Fruit fly (Drosophila melanogaster) whole organism, embryonic: ENCODE results near the gene EAChm.
A peak's percentile ranks its signal among the peaks of the same experiment; 100 is the strongest.

Source experiments
- Ada2b ChIP-seq: fragments of 200-800 bp; sonication (Bioruptor generic); IDR thresholded peaks from 2 replicates; pipeline ENCODE4 v1.3.6; 2022; ENCODE audit warnings: missing biosample characterization, missing genetic modification characterization
- Bdp1 ChIP-seq: fragments of 200-800 bp; sonication (Bioruptor generic); optimal IDR thresholded peaks from 3 replicates; lab custom pipeline; 2016; ENCODE audit warnings: missing biosample characterization, missing genetic modification characterization
- Bteb2 ChIP-seq: fragments of 200-800 bp; sonication (Bioruptor generic); optimal IDR thresholded peaks from 2 replicates; lab custom pipeline; 2016; ENCODE audit warnings: missing biosample characterization, missing genetic modification characterization
- CG10147 ChIP-seq: fragments of 200-800 bp; sonication (Bioruptor generic); optimal IDR thresholded peaks from 2 replicates; lab custom pipeline; 2019; ENCODE audit warnings: missing biosample characterization, mild to moderate bottlenecking, missing genetic modification characterization, moderate library complexity
- CG11247 ChIP-seq: fragments of 200-800 bp; sonication (Bioruptor generic); IDR thresholded peaks from 2 replicates; pipeline ENCODE4 v1.3.6; 2022; ENCODE audit warnings: missing biosample characterization, missing genetic modification characterization
- CG12071 ChIP-seq: fragments of 200-800 bp; sonication (Bioruptor generic); optimal IDR thresholded peaks from 3 replicates; lab custom pipeline; 2018; ENCODE audit warnings: missing biosample characterization, mild to moderate bottlenecking, missing genetic modification characterization
- CG12155 ChIP-seq: fragments of 200-800 bp; sonication (Bioruptor generic); optimal IDR thresholded peaks from 3 replicates; lab custom pipeline; 2016; ENCODE audit warnings: missing biosample characterization, missing genetic modification characterization
- CG12219 ChIP-seq: fragments of 200-800 bp; sonication (Bioruptor generic); optimal IDR thresholded peaks from 3 replicates; lab custom pipeline; 2018; ENCODE audit warnings: missing biosample characterization, mild to moderate bottlenecking, missing genetic modification characterization
- CG13123 ChIP-seq: fragments of 200-800 bp; sonication (Bioruptor generic); optimal IDR thresholded peaks from 2 replicates; lab custom pipeline; 2016; ENCODE audit warnings: missing biosample characterization, missing genetic modification characterization
- CG13424 ChIP-seq: fragments of 200-800 bp; sonication (Bioruptor generic); optimal IDR thresholded peaks from 2 replicates; lab custom pipeline; 2019; ENCODE audit warnings: missing biosample characterization, mild to moderate bottlenecking, missing genetic modification characterization, moderate library complexity
- CG15011 ChIP-seq: fragments of 200-800 bp; sonication (Bioruptor generic); optimal IDR thresholded peaks from 3 replicates; lab custom pipeline; 2018; ENCODE audit warnings: missing biosample characterization, mild to moderate bottlenecking, missing genetic modification characterization
- CG15269 ChIP-seq: fragments of 200-800 bp; sonication (Bioruptor generic); optimal IDR thresholded peaks from 2 replicates; lab custom pipeline; 2018; ENCODE audit warnings: missing biosample characterization, mild to moderate bottlenecking, missing genetic modification characterization, moderate library complexity
- CG1603 ChIP-seq: fragments of 200-800 bp; sonication (Bioruptor generic); optimal IDR thresholded peaks from 2 replicates; lab custom pipeline; 2019; ENCODE audit warnings: missing biosample characterization, mild to moderate bottlenecking, missing genetic modification characterization, moderate library complexity
- CG16779 ChIP-seq: fragments of 200-800 bp; sonication (Bioruptor generic); IDR thresholded peaks from 2 replicates; pipeline ENCODE4 v1.3.6; 2022; ENCODE audit warnings: missing biosample characterization, missing genetic modification characterization
- CG17385 ChIP-seq: fragments of 200-800 bp; sonication (Bioruptor generic); optimal IDR thresholded peaks from 3 replicates; lab custom pipeline; 2018; ENCODE audit warnings: missing biosample characterization, mild to moderate bottlenecking, missing genetic modification characterization
- CG17829 ChIP-seq: fragments of 200-800 bp; optimal IDR thresholded peaks from 2 replicates; lab custom pipeline; 2019; ENCODE audit warnings: missing biosample characterization, mild to moderate bottlenecking, missing genetic modification characterization, moderate library complexity
- CG2120 ChIP-seq: fragments of 200-800 bp; sonication (Bioruptor generic); optimal IDR thresholded peaks from 3 replicates; lab custom pipeline; 2016; ENCODE audit warnings: missing biosample characterization, missing genetic modification characterization
- CG32772 ChIP-seq: fragments of 200-800 bp; sonication (Bioruptor generic); IDR thresholded peaks from 2 replicates; pipeline ENCODE4 v1.3.6; 2022; ENCODE audit warnings: missing biosample characterization, missing genetic modification characterization
- CG34224 ChIP-seq: fragments of 200-800 bp; sonication (Bioruptor generic); IDR thresholded peaks from 3 replicates; pipeline ENCODE4 v1.3.6; 2022; ENCODE audit warnings: missing biosample characterization, missing genetic modification characterization; ENCODE audit not compliant: partially characterized antibody
- CG7963 ChIP-seq: fragments of 200-800 bp; sonication (Bioruptor generic); IDR thresholded peaks from 3 replicates; pipeline ENCODE4 v1.3.6; 2022; ENCODE audit warnings: missing biosample characterization, missing genetic modification characterization; ENCODE audit not compliant: partially characterized antibody
- CG8281 ChIP-seq: fragments of 200-800 bp; sonication (Bioruptor generic); optimal IDR thresholded peaks from 2 replicates; lab custom pipeline; 2018; ENCODE audit warnings: missing biosample characterization, mild to moderate bottlenecking, missing genetic modification characterization, moderate library complexity
- D ChIP-seq, 2 experiments: fragments of 200-800 bp in 1 of 2; fragments of >200 bp in 1 of 2; sonication (Bioruptor generic) in 1 of 2; optimal IDR thresholded peaks; 2 replicates in 1 of 2; 3 replicates in 1 of 2; lab custom pipeline; 2017; ENCODE audit warnings: mild to moderate bottlenecking in 1 of 2, missing biosample characterization in 1 of 2, missing genetic modification characterization in 1 of 2, missing genetic modification reagents in 1 of 2
- Dip3 ChIP-seq: fragments of 200-800 bp; sonication (Bioruptor generic); optimal IDR thresholded peaks from 3 replicates; lab custom pipeline; 2016; ENCODE audit warnings: missing biosample characterization, missing genetic modification characterization
- E2f2 ChIP-seq: fragments of 200-800 bp; sonication (Bioruptor generic); IDR thresholded peaks from 2 replicates; pipeline ENCODE4 v1.3.6; 2022; ENCODE audit warnings: missing biosample characterization, missing genetic modification characterization
- Ets97D ChIP-seq: fragments of 200-800 bp; sonication (Bioruptor generic); optimal IDR thresholded peaks from 3 replicates; lab custom pipeline; 2016; ENCODE audit warnings: missing biosample characterization, missing genetic modification characterization
- Fer1 ChIP-seq: fragments of 200-800 bp; sonication (Bioruptor generic); optimal IDR thresholded peaks from 2 replicates; lab custom pipeline; 2017; ENCODE audit warnings: missing biosample characterization, mild to moderate bottlenecking, missing genetic modification characterization
- NC2α ChIP-seq: fragments of 200-800 bp; sonication (Bioruptor generic); optimal IDR thresholded peaks from 2 replicates; lab custom pipeline; 2016; ENCODE audit warnings: missing biosample characterization, missing genetic modification characterization
- Poxn ChIP-seq: fragments of 200-800 bp; sonication (Bioruptor generic); IDR thresholded peaks from 2 replicates; pipeline ENCODE4 v1.3.6; 2022; ENCODE audit warnings: missing biosample characterization, missing genetic modification characterization
- Rx ChIP-seq: fragments of 200-800 bp; sonication (Bioruptor generic); IDR thresholded peaks from 2 replicates; pipeline ENCODE4 v1.3.6; 2022; ENCODE audit warnings: missing biosample characterization, missing genetic modification characterization
- Sry-δ ChIP-seq: fragments of 200-800 bp; sonication (Bioruptor generic); optimal IDR thresholded peaks from 2 replicates; lab custom pipeline; 2016; ENCODE audit warnings: missing biosample characterization, missing genetic modification characterization
- bsh ChIP-seq, 2 experiments: fragments of 200-800 bp; sonication (Bioruptor generic); optimal IDR thresholded peaks; 2 replicates each; lab custom pipeline; 2017 to 2018; ENCODE audit warnings: mild to moderate bottlenecking in 2 of 2, missing biosample characterization in 2 of 2, missing genetic modification characterization in 2 of 2, moderate library complexity in 1 of 2
- cg ChIP-seq: fragments of 200-800 bp; sonication (Bioruptor generic); optimal IDR thresholded peaks from 3 replicates; lab custom pipeline; 2019; ENCODE audit warnings: missing biosample characterization, mild to moderate bottlenecking, missing genetic modification characterization, moderate library complexity
- corto ChIP-seq: fragments of 200-800 bp; sonication (Bioruptor generic); optimal IDR thresholded peaks from 2 replicates; lab custom pipeline; 2016; ENCODE audit warnings: missing biosample characterization, mild to moderate bottlenecking, missing genetic modification characterization, moderate library complexity
- ems ChIP-seq: fragments of 200-800 bp; sonication (Bioruptor generic); optimal IDR thresholded peaks from 3 replicates; lab custom pipeline; 2016; ENCODE audit warnings: missing biosample characterization, missing genetic modification characterization
- en ChIP-seq: fragments of 200-800 bp; sonication (Bioruptor generic); optimal IDR thresholded peaks from 2 replicates; lab custom pipeline; 2016; ENCODE audit warnings: missing biosample characterization, missing genetic modification characterization
- gcm ChIP-seq: fragments of 200-800 bp; sonication (Bioruptor generic); optimal IDR thresholded peaks from 2 replicates; lab custom pipeline; 2019; ENCODE audit warnings: missing biosample characterization, mild to moderate bottlenecking, missing genetic modification characterization, moderate library complexity
- gcm2 ChIP-seq: fragments of 200-800 bp; sonication (Bioruptor generic); optimal IDR thresholded peaks from 2 replicates; lab custom pipeline; 2016; ENCODE audit warnings: missing biosample characterization, missing genetic modification characterization
- insv ChIP-seq, 2 experiments: fragments of 200-800 bp; sonication (Bioruptor generic); optimal IDR thresholded peaks; 3 replicates each; lab custom pipeline; 2016 to 2018; ENCODE audit warnings: missing biosample characterization in 2 of 2, missing genetic modification characterization in 2 of 2
- inv ChIP-seq: fragments of 200-800 bp; sonication (Bioruptor generic); IDR thresholded peaks from 2 replicates; pipeline ENCODE4 v1.3.6; 2022; ENCODE audit warnings: missing biosample characterization, missing genetic modification characterization; ENCODE audit not compliant: partially characterized antibody
- lab ChIP-seq: fragments of 200-800 bp; sonication (Bioruptor generic); optimal IDR thresholded peaks from 3 replicates; lab custom pipeline; 2017; ENCODE audit warnings: missing biosample characterization, missing genetic modification characterization, mild to moderate bottlenecking, moderate library complexity, missing genetic modification reagents
- lola ChIP-seq, 3 experiments: fragments of >200 bp in 2 of 3; fragments of 200-800 bp in 1 of 3; sonication (Bioruptor generic) in 1 of 3; optimal IDR thresholded peaks; 2 replicates each; lab custom pipeline; 2017 to 2019; ENCODE audit warnings: missing biosample characterization in 3 of 3, missing genetic modification characterization in 3 of 3, mild to moderate bottlenecking in 1 of 3, moderate library complexity in 1 of 3
- mam ChIP-seq: fragments of 200-800 bp; sonication (Bioruptor generic); optimal IDR thresholded peaks from 3 replicates; lab custom pipeline; 2016; ENCODE audit warnings: missing biosample characterization, missing genetic modification characterization
- org-1 ChIP-seq: fragments of 200-800 bp; sonication (Bioruptor generic); optimal IDR thresholded peaks from 2 replicates; lab custom pipeline; 2017; ENCODE audit warnings: missing biosample characterization, missing genetic modification characterization
- otp ChIP-seq: fragments of 200-800 bp; sonication (Bioruptor generic); IDR thresholded peaks from 3 replicates; pipeline ENCODE4, ENCODE4 v1.3.6; 2022; ENCODE audit warnings: missing biosample characterization, missing genetic modification characterization
- sisA ChIP-seq: fragments of 200-800 bp; sonication (Bioruptor generic); IDR thresholded peaks from 2 replicates; pipeline ENCODE4 v1.3.6; 2022; ENCODE audit warnings: missing biosample characterization, missing genetic modification characterization
- sug ChIP-seq: fragments of 200-800 bp; optimal IDR thresholded peaks from 2 replicates; lab custom pipeline; 2019; ENCODE audit warnings: missing biosample characterization, mild to moderate bottlenecking, missing genetic modification characterization, moderate library complexity
- trh ChIP-seq: fragments of 200-800 bp; sonication (Bioruptor generic); optimal IDR thresholded peaks from 2 replicates; lab custom pipeline; 2016; ENCODE audit warnings: missing biosample characterization, missing genetic modification characterization
- ttk ChIP-seq: fragments of 200-800 bp; sonication (Bioruptor generic); IDR thresholded peaks from 2 replicates; pipeline ENCODE4 v2.1.2; 2022; ENCODE audit warnings: missing biosample characterization, missing genetic modification characterization

Gene EAChm

DNA sequence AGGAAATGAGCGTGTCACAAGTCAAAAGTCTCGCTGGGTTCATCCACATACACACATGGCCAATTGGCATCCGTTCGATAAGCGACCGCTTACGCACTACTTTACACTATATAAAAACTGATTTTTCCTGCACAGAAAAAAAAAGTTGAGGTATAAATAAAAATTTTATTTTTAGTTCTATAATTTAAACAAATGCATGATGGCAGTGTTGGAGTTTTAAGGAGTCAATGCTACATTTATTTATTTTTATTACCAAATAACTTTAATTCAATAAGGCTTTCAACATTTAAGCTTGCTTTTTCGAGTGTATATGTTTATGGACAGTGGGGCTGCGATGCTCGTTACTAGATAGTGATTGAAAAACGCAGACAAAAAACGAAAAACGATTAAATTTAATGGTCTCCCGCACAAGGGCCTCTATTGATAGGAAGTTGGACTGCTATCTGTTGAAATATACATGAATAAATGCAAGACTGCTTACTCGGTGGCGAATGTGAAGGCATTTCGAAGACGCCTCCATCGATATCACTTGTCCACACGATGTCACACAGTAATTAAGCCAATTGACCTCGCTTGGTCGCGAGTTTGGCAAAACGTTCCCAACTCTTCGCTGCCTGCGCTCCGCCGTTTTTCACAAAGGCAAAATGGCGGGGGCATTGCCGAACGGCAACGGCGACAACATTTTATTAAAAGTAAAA, 42.8 kb upstream of the EAChm start (continued):
- peak in 1 of 3 experiments; percentile 80 for TF ChIP-seq lola (GFP tag; optimal IDR thresholded peaks at IDR 0.05; lab: Kevin White, UChicago)
- TF ChIP-seq CG1603 (tag; lab: Kevin White, UChicago), result peak; percentile 37
- peak; percentile 65 for TF ChIP-seq CG15011 (GFP tag; lab: Kevin White, UChicago)
- TF ChIP-seq CG17829 (tag; lab: Kevin White, UChicago), result peak; percentile 88
- no peak for TF ChIP-seq Dip3 (GFP tag; lab: Kevin White, UChicago)
- TF ChIP-seq Bdp1 (GFP tag; lab: Kevin White, UChicago), result peak; percentile 32
- no peak for TF ChIP-seq insv (GFP tag; optimal IDR thresholded peaks at IDR 0.05; lab: Kevin White, UChicago)
- TF ChIP-seq ttk (GFP tag; lab: Robert Waterston, UW), result peak; percentile 63
- no peak for TF ChIP-seq gcm2 (GFP tag; lab: Kevin White, UChicago)
- no peak for TF ChIP-seq CG34224 (GFP tag; lab: Robert Waterston, UW)
- TF ChIP-seq Rx (GFP tag; lab: Robert Waterston, UW), result 0 out of 2 replicates have a peak, but pooled peaks have one; percentile 11
- peak; percentile 43 for TF ChIP-seq ems (GFP tag; lab: Kevin White, UChicago)
- TF ChIP-seq en (GFP tag; lab: Kevin White, UChicago), result peak; percentile 38
- no peak for TF ChIP-seq inv (GFP tag; lab: Robert Waterston, UW)
- TF ChIP-seq CG12219, result peak; percentile 54
- TF ChIP-seq CG13424 (tag; lab: Kevin White, UChicago), result peak; percentile 80
- peak; percentile 42 to 85 for TF ChIP-seq bsh (GFP tag; optimal IDR thresholded peaks at IDR 0.05; lab: Kevin White, UChicago)
- peak; percentile 62 for TF ChIP-seq org-1 (GFP tag; lab: Kevin White, UChicago)
- TF ChIP-seq E2f2 (GFP tag; lab: Robert Waterston, UW), result 0 out of 2 replicates have a peak, but pooled peaks have one; percentile 44
- no peak for TF ChIP-seq NC2α
- TF ChIP-seq trh (GFP tag; lab: Kevin White, UChicago), result peak; percentile 28
- TF ChIP-seq CG2120 (GFP tag; lab: Kevin White, UChicago), result peak; percentile 68
- TF ChIP-seq CG16779 (GFP tag; lab: Robert Waterston, UW), result no peak
- peak; percentile 13 for TF ChIP-seq CG13123 (GFP tag; lab: Kevin White, UChicago)
- TF ChIP-seq CG15269, result peak; percentile 84
- no peak for TF ChIP-seq Ets97D
- TF ChIP-seq lab (GFP tag; lab: Kevin White, UChicago), result peak; percentile 81
- TF ChIP-seq CG32772 (GFP tag; lab: Robert Waterston, UW), result peak; percentile 64
- peak; percentile 74 for TF ChIP-seq Fer1 (GFP tag; lab: Kevin White, UChicago)
- TF ChIP-seq CG12155 (GFP tag; lab: Kevin White, UChicago), result peak; percentile 63
- TF ChIP-seq cg (GFP tag; lab: Kevin White, UChicago), result no peak
- no peak for TF ChIP-seq Sry-δ (GFP tag; lab: Kevin White, UChicago)
- peak; percentile 52 for TF ChIP-seq sug (tag; lab: Kevin White, UChicago)
- TF ChIP-seq CG7963, result no peak
- TF ChIP-seq sisA (GFP tag; lab: Robert Waterston, UW), result peak; percentile 80
- TF ChIP-seq corto (GFP tag; lab: Kevin White, UChicago), result no peak
- 0 out of 2 replicates have a peak, but pooled peaks have one; percentile 19 for TF ChIP-seq Poxn (GFP tag; lab: Robert Waterston, UW)
- TF ChIP-seq CG12071 (GFP tag; lab: Kevin White, UChicago), result peak; percentile 41
- peak; percentile 69 for TF ChIP-seq CG11247 (GFP tag; lab: Robert Waterston, UW)
- TF ChIP-seq CG10147 (GFP tag; lab: Kevin White, UChicago), result peak; percentile 76
- TF ChIP-seq CG8281 (tag; lab: Kevin White, UChicago), result peak; percentile 47
- TF ChIP-seq D (optimal IDR thresholded peaks at IDR 0.05; lab: Kevin White, UChicago), result no peak
- peak; percentile 70 for TF ChIP-seq D (GFP tag; optimal IDR thresholded peaks at IDR 0.05; lab: Kevin White, UChicago)
- peak; percentile 5 for TF ChIP-seq mam (GFP tag; lab: Kevin White, UChicago)
- TF ChIP-seq CG17385, result peak; percentile 77
- TF ChIP-seq otp (GFP tag; lab: Robert Waterston, UW), result peak; percentile 46; the same call in 1 of the 3 replicates
- TF ChIP-seq Ada2b (GFP tag; lab: Robert Waterston, UW), result peak; percentile 79
- TF ChIP-seq Bteb2 (GFP tag; lab: Kevin White, UChicago), result peak; percentile 33
- TF ChIP-seq gcm (GFP tag; lab: Kevin White, UChicago), result peak; percentile 84
